Fruit fly (Drosophila melanogaster) whole organism, embryonic: Measurements from ENCODE around the gene Mpc1.

ENCODE experiments used
- CG11504 ChIP-seq: fragments of 200-800 bp; sonication (Bioruptor generic); optimal IDR thresholded peaks from 3 replicates; lab custom pipeline; 2019; ENCODE audit warnings: missing biosample characterization, mild to moderate bottlenecking, missing genetic modification characterization, moderate library complexity
- CG11695 ChIP-seq: fragments of 200-800 bp; sonication (Bioruptor generic); IDR thresholded peaks from 3 replicates; pipeline ENCODE4 v1.3.6; 2022; ENCODE audit warnings: missing biosample characterization, missing genetic modification characterization
- CG14014 ChIP-seq: fragments of 200-800 bp; sonication (Bioruptor generic); IDR thresholded peaks from 2 replicates; pipeline ENCODE4 v1.3.6; 2022; ENCODE audit warnings: missing biosample characterization, missing genetic modification characterization
- CG15696 ChIP-seq: fragments of 200-800 bp; sonication (Bioruptor generic); optimal IDR thresholded peaks from 2 replicates; lab custom pipeline; 2019; ENCODE audit warnings: missing biosample characterization, mild to moderate bottlenecking, missing genetic modification characterization, moderate library complexity
- CG18476 ChIP-seq: fragments of 200-800 bp; sonication (Bioruptor generic); optimal IDR thresholded peaks from 2 replicates; lab custom pipeline; 2016; ENCODE audit warnings: missing biosample characterization, mild to moderate bottlenecking, missing genetic modification characterization
- CG18619 ChIP-seq: fragments of 200-800 bp; sonication (Bioruptor generic); optimal IDR thresholded peaks from 3 replicates; lab custom pipeline; 2017; ENCODE audit warnings: missing biosample characterization, mild to moderate bottlenecking, missing genetic modification characterization
- CG18764 ChIP-seq: fragments of 200-800 bp; sonication (Bioruptor generic); optimal IDR thresholded peaks from 3 replicates; lab custom pipeline; 2016; ENCODE audit warnings: missing biosample characterization, missing genetic modification characterization
- CG2129 ChIP-seq: fragments of 200-800 bp; sonication (Bioruptor generic); IDR thresholded peaks from 2 replicates; pipeline ENCODE4 v1.3.6; 2022; ENCODE audit warnings: missing biosample characterization, missing genetic modification characterization; ENCODE audit not compliant: partially characterized antibody
- CG2875 ChIP-seq: fragments of 200-800 bp; sonication (Bioruptor generic); optimal IDR thresholded peaks from 2 replicates; lab custom pipeline; 2017; ENCODE audit warnings: missing biosample characterization, mild to moderate bottlenecking, missing genetic modification characterization, missing genetic modification reagents
- CG33213 ChIP-seq: fragments of 200-800 bp; sonication (Bioruptor generic); optimal IDR thresholded peaks from 3 replicates; lab custom pipeline; 2016; ENCODE audit warnings: missing biosample characterization, missing genetic modification characterization
- CG3407 ChIP-seq: fragments of 200-800 bp; sonication (Bioruptor generic); optimal IDR thresholded peaks from 2 replicates; lab custom pipeline; 2018; ENCODE audit warnings: missing biosample characterization, mild to moderate bottlenecking, missing genetic modification characterization
- CG34224 ChIP-seq: fragments of 200-800 bp; sonication (Bioruptor generic); IDR thresholded peaks from 3 replicates; pipeline ENCODE4 v1.3.6; 2022; ENCODE audit warnings: missing biosample characterization, missing genetic modification characterization; ENCODE audit not compliant: partially characterized antibody
- CG3726 ChIP-seq: fragments of 200-800 bp; sonication (Bioruptor generic); IDR thresholded peaks from 3 replicates; pipeline ENCODE4, ENCODE4 v1.3.6; 2022; ENCODE audit warnings: missing biosample characterization, missing genetic modification characterization
- CG4360 ChIP-seq: fragments of 200-800 bp; sonication (Bioruptor generic); IDR thresholded peaks from 2 replicates; pipeline ENCODE4 v1.3.6; 2022; ENCODE audit warnings: missing biosample characterization, missing genetic modification characterization
- CG43689 ChIP-seq: fragments of 200-800 bp; sonication (Bioruptor generic); IDR thresholded peaks from 2 replicates; pipeline ENCODE4 v1.3.6; 2022; ENCODE audit warnings: missing biosample characterization, missing genetic modification characterization
- CG4404 ChIP-seq: fragments of 200-800 bp; sonication (Bioruptor generic); IDR thresholded peaks from 2 replicates; pipeline ENCODE4 v1.3.6; 2022; ENCODE audit warnings: missing biosample characterization, missing genetic modification characterization
- CG6175 ChIP-seq: fragments of 200-800 bp; sonication (Bioruptor generic); IDR thresholded peaks from 3 replicates; pipeline ENCODE4 v1.3.6; 2022; ENCODE audit warnings: missing biosample characterization, missing genetic modification characterization
- CG7786 ChIP-seq: fragments of 200-800 bp; sonication (Bioruptor generic); optimal IDR thresholded peaks from 2 replicates; lab custom pipeline; 2016; ENCODE audit warnings: missing biosample characterization, missing genetic modification characterization
- CG8388 ChIP-seq: fragments of 200-800 bp; sonication (Bioruptor generic); optimal IDR thresholded peaks from 2 replicates; lab custom pipeline; 2019; ENCODE audit warnings: missing biosample characterization, mild to moderate bottlenecking, missing genetic modification characterization, moderate library complexity
- CG9876 ChIP-seq: fragments of 200-800 bp; sonication (Bioruptor generic); optimal IDR thresholded peaks from 2 replicates; lab custom pipeline; 2016; ENCODE audit warnings: missing biosample characterization, missing genetic modification characterization
- Camta ChIP-seq: fragments of 200-800 bp; sonication (Bioruptor generic); optimal IDR thresholded peaks from 2 replicates; lab custom pipeline; 2016; ENCODE audit warnings: missing biosample characterization, missing genetic modification characterization
- D ChIP-seq, 2 experiments: fragments of 200-800 bp in 1 of 2; fragments of >200 bp in 1 of 2; sonication (Bioruptor generic) in 1 of 2; optimal IDR thresholded peaks; 2 replicates in 1 of 2; 3 replicates in 1 of 2; lab custom pipeline; 2017; ENCODE audit warnings: mild to moderate bottlenecking in 1 of 2, missing biosample characterization in 1 of 2, missing genetic modification characterization in 1 of 2, missing genetic modification reagents in 1 of 2
- Dll ChIP-seq: fragments of 200-800 bp; sonication (Bioruptor generic); IDR thresholded peaks from 4 replicates; pipeline ENCODE4 v1.3.6; 2022; ENCODE audit warnings: missing biosample characterization, missing genetic modification characterization; ENCODE audit not compliant: partially characterized antibody
- Fer3 ChIP-seq: fragments of 200-800 bp; sonication (Bioruptor generic); optimal IDR thresholded peaks from 2 replicates; lab custom pipeline; 2018; ENCODE audit warnings: missing biosample characterization, mild to moderate bottlenecking, missing genetic modification characterization, moderate library complexity
- Hr3 ChIP-seq: fragments of 200-800 bp; sonication (Bioruptor generic); optimal IDR thresholded peaks from 3 replicates; lab custom pipeline; 2016; ENCODE audit warnings: missing biosample characterization, missing genetic modification characterization
- Neu2 ChIP-seq: fragments of 200-800 bp; sonication (Bioruptor generic); optimal IDR thresholded peaks from 3 replicates; lab custom pipeline; 2016; ENCODE audit warnings: missing biosample characterization, missing genetic modification characterization, borderline replicate concordance
- Oli ChIP-seq: fragments of 200-800 bp; sonication (Bioruptor generic); optimal IDR thresholded peaks from 2 replicates; lab custom pipeline; 2018; ENCODE audit warnings: missing biosample characterization, mild to moderate bottlenecking, missing genetic modification characterization, moderate library complexity
- TFAM ChIP-seq: fragments of 200-800 bp; sonication (Bioruptor generic); optimal IDR thresholded peaks from 2 replicates; lab custom pipeline; 2017; ENCODE audit warnings: missing biosample characterization, missing genetic modification characterization, inconsistent platforms
- al ChIP-seq: fragments of 200-800 bp; sonication (Bioruptor generic); IDR thresholded peaks from 2 replicates; pipeline ENCODE4 v1.3.6; 2022; ENCODE audit warnings: missing biosample characterization, missing genetic modification characterization
- bbx ChIP-seq: fragments of 200-800 bp; sonication (Bioruptor generic); IDR thresholded peaks from 2 replicates; pipeline ENCODE4 v1.3.6; 2022; ENCODE audit warnings: missing biosample characterization, missing genetic modification characterization; ENCODE audit not compliant: partially characterized antibody
- chn ChIP-seq: fragments of 200-800 bp; sonication (Bioruptor generic); optimal IDR thresholded peaks from 2 replicates; lab custom pipeline; 2016; ENCODE audit warnings: missing biosample characterization, missing genetic modification characterization
- dimm ChIP-seq: fragments of 200-800 bp; sonication (Bioruptor generic); IDR thresholded peaks from 2 replicates; pipeline ENCODE4 v1.3.6; 2022; ENCODE audit warnings: missing biosample characterization, missing genetic modification characterization
- dm ChIP-seq: fragments of 200-800 bp; sonication (Bioruptor generic); optimal IDR thresholded peaks from 3 replicates; lab custom pipeline; 2016; ENCODE audit warnings: missing biosample characterization, missing genetic modification characterization
- esg ChIP-seq: fragments of 200-800 bp; sonication (Bioruptor generic); conservative IDR thresholded peaks from 2 replicates; pipeline ENCODE4 v1.3.6; 2022; ENCODE audit warnings: missing biosample characterization, missing genetic modification characterization
- hth ChIP-seq: fragments of >200 bp; optimal IDR thresholded peaks from 2 replicates; lab custom pipeline; 2017; ENCODE audit warnings: inconsistent platforms
- inv ChIP-seq: fragments of 200-800 bp; sonication (Bioruptor generic); IDR thresholded peaks from 2 replicates; pipeline ENCODE4 v1.3.6; 2022; ENCODE audit warnings: missing biosample characterization, missing genetic modification characterization; ENCODE audit not compliant: partially characterized antibody
- lab ChIP-seq: fragments of 200-800 bp; sonication (Bioruptor generic); optimal IDR thresholded peaks from 3 replicates; lab custom pipeline; 2017; ENCODE audit warnings: missing biosample characterization, missing genetic modification characterization, mild to moderate bottlenecking, moderate library complexity, missing genetic modification reagents
- prd ChIP-seq, 3 experiments: fragments of >200 bp in 2 of 3; fragments of 200-800 bp in 1 of 3; sonication (Bioruptor generic) in 1 of 3; optimal IDR thresholded peaks in 2 of 3; IDR thresholded peaks in 1 of 3; 2 replicates in 2 of 3; 3 replicates in 1 of 3; pipeline versions ENCODE4 v1.3.6 to Lab custom; 2017 to 2022; ENCODE audit warnings: missing biosample characterization in 1 of 3, missing genetic modification characterization in 1 of 3
- pros ChIP-seq: fragments of 200-800 bp; sonication (Bioruptor generic); optimal IDR thresholded peaks from 3 replicates; lab custom pipeline; 2019; ENCODE audit warnings: missing biosample characterization, mild to moderate bottlenecking, missing genetic modification characterization, moderate library complexity
- tio ChIP-seq: fragments of 200-800 bp; sonication (Bioruptor generic); optimal IDR thresholded peaks from 2 replicates; lab custom pipeline; 2017; ENCODE audit warnings: missing biosample characterization, missing genetic modification characterization, inconsistent platforms
- zen ChIP-seq: fragments of 200-800 bp; sonication (Bioruptor generic); optimal IDR thresholded peaks from 3 replicates; lab custom pipeline; 2018; ENCODE audit warnings: missing biosample characterization, mild to moderate bottlenecking, missing genetic modification characterization, moderate library complexity
- zen2 ChIP-seq: fragments of 200-800 bp; sonication (Bioruptor generic); IDR thresholded peaks from 3 replicates; pipeline ENCODE4 v1.3.6; 2022; ENCODE audit warnings: missing biosample characterization, missing genetic modification characterization; ENCODE audit not compliant: partially characterized antibody

Gene Mpc1

dm6 chr3R:18917976-18918871 is 10.2 kb downstream of the Mpc1 start (continued):
- TF ChIP-seq zen (tag; lab: Kevin White, UChicago) = no peak
- TF ChIP-seq CG11504 (tag; lab: Kevin White, UChicago) = peak; percentile 58
- no peak for TF ChIP-seq D (optimal IDR thresholded peaks at IDR 0.05; lab: Kevin White, UChicago)
- no peak for TF ChIP-seq D (GFP tag; optimal IDR thresholded peaks at IDR 0.05; lab: Kevin White, UChicago)
- TF ChIP-seq CG2129 (GFP tag; lab: Robert Waterston, UW) = no peak
- TF ChIP-seq Neu2 (GFP tag; lab: Kevin White, UChicago) = no peak
- no peak for TF ChIP-seq inv (GFP tag; lab: Robert Waterston, UW)
- peak; percentile 53; the same call in 2 of the 3 replicates for TF ChIP-seq CG34224
- no peak for TF ChIP-seq al (GFP tag; lab: Robert Waterston, UW)
- no peak for TF ChIP-seq CG8388
- no peak for TF ChIP-seq pros (GFP tag; lab: Kevin White, UChicago)
- no peak for TF ChIP-seq CG11695
- no peak for TF ChIP-seq chn
- TF ChIP-seq CG18619 (GFP tag; lab: Kevin White, UChicago) = no peak
- no peak for TF ChIP-seq Dll
- no peak for TF ChIP-seq Hr3 (GFP tag; lab: Kevin White, UChicago)
- no peak for TF ChIP-seq prd (optimal IDR thresholded peaks at IDR 0.05; lab: Kevin White, UChicago)
- TF ChIP-seq prd (GFP tag; IDR thresholded peaks at IDR 0.05; lab: Robert Waterston, UW) = no peak
- no peak for TF ChIP-seq CG43689 (GFP tag; lab: Robert Waterston, UW)
- no peak for TF ChIP-seq CG7786
- TF ChIP-seq CG4360 (GFP tag; lab: Robert Waterston, UW) = peak; percentile 43
- TF ChIP-seq zen2 (GFP tag; lab: Robert Waterston, UW) = peak; percentile 41; the same call in 1 of the 3 replicates
- TF ChIP-seq Camta (GFP tag; lab: Kevin White, UChicago) = no peak
- TF ChIP-seq CG3407 (GFP tag; lab: Kevin White, UChicago) = peak; percentile 5
- peak; percentile 46 for TF ChIP-seq Fer3 (tag; lab: Kevin White, UChicago)
- no peak for TF ChIP-seq CG18476 (GFP tag; lab: Kevin White, UChicago)
- TF ChIP-seq bbx (GFP tag; lab: Robert Waterston, UW) = peak; percentile 60; the same call in 1 of the 2 replicates
- no peak for TF ChIP-seq dm (GFP tag; lab: Kevin White, UChicago)
- TF ChIP-seq tio (GFP tag; lab: Kevin White, UChicago) = no peak
- TF ChIP-seq CG33213 (GFP tag; lab: Kevin White, UChicago) = peak; percentile 35
- TF ChIP-seq CG14014 (GFP tag; lab: Robert Waterston, UW) = no peak
- TF ChIP-seq Oli (tag; lab: Kevin White, UChicago) = no peak
- no peak for TF ChIP-seq CG18764 (GFP tag; lab: Kevin White, UChicago)
- peak; percentile 31 for TF ChIP-seq lab (GFP tag; lab: Kevin White, UChicago)
- TF ChIP-seq hth (lab: Kevin White, UChicago) = no peak
- TF ChIP-seq CG6175 (GFP tag; lab: Robert Waterston, UW) = no peak
- TF ChIP-seq TFAM (GFP tag; lab: Kevin White, UChicago) = no peak
- TF ChIP-seq CG15696 (tag; lab: Kevin White, UChicago) = no peak
- no peak for TF ChIP-seq CG3726 (GFP tag; lab: Robert Waterston, UW)
- TF ChIP-seq CG9876 = no peak
- TF ChIP-seq esg (GFP tag; lab: Robert Waterston, UW) = no peak
- no peak for TF ChIP-seq CG2875 (GFP tag; lab: Kevin White, UChicago)
- no peak for TF ChIP-seq CG4404
- no peak for TF ChIP-seq dimm (GFP tag; lab: Robert Waterston, UW)
- TF ChIP-seq, all 482 proteins: peak for 114
